Worm (Caenorhabditis elegans) whole organism, L3 larva: ENCODE measurements around the gene F40G12.6.
"Not testable (repeated sequence)": the region's sequence is repeated elsewhere in the genome, so short reads cannot be mapped to it uniquely, and the experiment has no call there.

ENCODE experiments used
- nhr-76 ChIP-seq: fragments of 150-350 bp; sonication (generic microtip); optimal IDR thresholded peaks from 5 replicates; lab custom pipeline; 2014; ENCODE audit warnings: missing biosample characterization, missing genetic modification characterization
- snpc-4 ChIP-seq: fragments of 150-350 bp; optimal IDR thresholded peaks from 2 replicates; lab custom pipeline; 2014; ENCODE audit warnings: missing biosample characterization, missing genetic modification characterization
- unc-39 ChIP-seq: sonication (generic microtip); optimal IDR thresholded peaks from 4 replicates; lab custom pipeline; 2017; ENCODE audit warnings: missing biosample characterization, missing genetic modification characterization

DNA sequence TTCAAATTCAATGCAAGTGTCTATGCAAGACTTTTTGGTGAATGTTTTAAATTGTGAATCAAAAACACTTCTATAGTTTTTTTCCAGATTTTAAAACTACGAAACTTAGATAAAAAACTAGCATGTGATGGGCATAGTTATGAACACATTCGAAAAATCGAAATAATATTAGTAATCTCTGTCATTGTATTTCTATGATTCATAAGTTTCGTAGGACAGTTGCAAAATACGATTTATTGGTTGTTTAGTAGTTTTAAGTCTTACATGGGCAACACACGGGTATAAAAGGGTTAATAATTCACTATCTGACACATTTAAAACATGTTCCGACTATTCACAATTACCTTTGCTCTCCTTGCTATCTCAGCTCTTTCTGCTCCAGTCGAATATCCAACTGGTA, 35.2 kb upstream of the F40G12.6 start, which contains the start of gene spig-5:
- not testable (repeated sequence) for TF ChIP-seq snpc-4, nhr-76, unc-39 (tag; lab: Kevin White, UChicago)
